Worm (Caenorhabditis elegans) whole organism, young adult: ENCODE results near the gene chil-11.

ENCODE experiments used
- B0261.1 ChIP-seq: sonication (generic microtip); optimal IDR thresholded peaks from 2 replicates; lab custom pipeline; 2016; ENCODE audit warnings: mild to moderate bottlenecking, missing genetic modification characterization, moderate library complexity, missing compliant biosample characterization
- F33H1.4 ChIP-seq: fragments of 200-800 bp; sonication (Bioruptor generic); IDR thresholded peaks from 2 replicates; pipeline ENCODE4 v1.3.6; 2022; ENCODE audit warnings: missing genetic modification reagents, missing genetic modification characterization, missing compliant biosample characterization
- F55B11.4 ChIP-seq: sonication (generic microtip); optimal IDR thresholded peaks from 2 replicates; lab custom pipeline; 2016; ENCODE audit warnings: missing compliant biosample characterization, missing genetic modification characterization, borderline replicate concordance; ENCODE audit not compliant: insufficient read depth
- Y53F4B.3 ChIP-seq: fragments of 200-800 bp; sonication (Bioruptor generic); IDR thresholded peaks from 2 replicates; pipeline ENCODE4 v1.3.6; 2022; ENCODE audit warnings: missing genetic modification reagents, missing genetic modification characterization, missing compliant biosample characterization
- akir-1 ChIP-seq: fragments of 200-800 bp; sonication (Bioruptor generic); optimal IDR thresholded peaks from 2 replicates; lab custom pipeline; 2018; ENCODE audit warnings: mild to moderate bottlenecking, missing genetic modification characterization, moderate library complexity, missing compliant biosample characterization
- ama-1 ChIP-seq, 3 experiments: fragments of 150-350 bp in 1 of 3; sonication (generic microtip) in 2 of 3; optimal IDR thresholded peaks; 2 replicates each; lab custom pipeline; 2014 to 2018; ENCODE audit warnings: missing biosample characterization in 2 of 3, missing genetic modification characterization in 2 of 3, missing genetic modification reagents in 2 of 3
- dpl-1 ChIP-seq: fragments of 150-350 bp; optimal IDR thresholded peaks from 2 replicates; lab custom pipeline; 2014; ENCODE audit warnings: missing biosample characterization, missing genetic modification reagents, missing genetic modification characterization
- ekl-4 ChIP-seq: fragments of 200-800 bp; sonication (Bioruptor generic); IDR thresholded peaks from 2 replicates; pipeline ENCODE4 v1.3.6; 2022; ENCODE audit warnings: missing genetic modification reagents, missing genetic modification characterization, missing compliant biosample characterization
- madf-3 ChIP-seq: fragments of 200-800 bp; sonication (Bioruptor generic); IDR thresholded peaks from 2 replicates; pipeline ENCODE4 v1.3.6; 2022; ENCODE audit warnings: missing genetic modification reagents, missing genetic modification characterization, missing compliant biosample characterization
- nfya-1 ChIP-seq: sonication (generic microtip); optimal IDR thresholded peaks from 2 replicates; lab custom pipeline; 2017; ENCODE audit warnings: antibody characterized with exemption, missing compliant biosample characterization, missing genetic modification characterization, borderline replicate concordance; ENCODE audit not compliant: insufficient read depth
- nhr-179 ChIP-seq: sonication (generic microtip); optimal IDR thresholded peaks from 2 replicates; lab custom pipeline; 2016; ENCODE audit warnings: mild to moderate bottlenecking, missing genetic modification characterization, missing compliant biosample characterization
- snpc-4 ChIP-seq, 5 experiments: fragments of 150-350 bp in 1 of 5; sonication (generic microtip) in 4 of 5; optimal IDR thresholded peaks; 2 replicates each; lab custom pipeline; 2014 to 2018; ENCODE audit warnings: missing genetic modification characterization in 5 of 5, missing biosample characterization in 3 of 5, antibody characterized with exemption in 2 of 5, mild to moderate bottlenecking in 2 of 5, missing compliant biosample characterization in 2 of 5, missing genotype in 2 of 5, moderate library complexity in 2 of 5, missing genetic modification reagents in 1 of 5
- unc-62 ChIP-seq: fragments of 150-350 bp; optimal IDR thresholded peaks from 2 replicates; lab custom pipeline; 2014; ENCODE audit warnings: missing biosample characterization, missing genetic modification reagents, missing genetic modification characterization
- ztf-26 ChIP-seq: sonication (generic microtip); optimal IDR thresholded peaks from 2 replicates; lab custom pipeline; 2017; ENCODE audit warnings: missing genetic modification characterization, missing compliant biosample characterization

- TF ChIP-seq dpl-1 (no peak), ekl-4 (no peak), Y53F4B.3 (no peak), madf-3 (GFP tag; lab: Robert Waterston, UW) (no peak), nfya-1 (no peak), B0261.1 (no peak), snpc-4 (GFP tag; optimal IDR thresholded peaks at IDR 0.05; lab: Kevin White, UChicago) (no peak), snpc-4 (tag; optimal IDR thresholded peaks at IDR 0.05; lab: Kevin White, UChicago) (peak in 1 of 4 experiments; percentile 11), F33H1.4 (GFP tag; lab: Robert Waterston, UW) (no peak), ama-1 (optimal IDR thresholded peaks at IDR 0.05; lab: Kevin White, UChicago) (no peak), ama-1 (GFP tag; optimal IDR thresholded peaks at IDR 0.05; lab: Kevin White, UChicago) (no peak), nhr-179 (tag; lab: Kevin White, UChicago) (no peak), unc-62 (no peak), ztf-26 (tag; lab: Kevin White, UChicago) (peak; percentile 61), F55B11.4 (no peak), akir-1 (GFP tag; lab: Kevin White, UChicago) (no peak)
Measured at ce11 chrIV:5778342-5778741, 37.2 kb downstream of the chil-11 start.
